Fruit fly (Drosophila melanogaster) whole organism, embryonic: Measurements from ENCODE around the gene Kdsr.

Experiments
- CG11504 ChIP-seq: fragments of 200-800 bp; sonication (Bioruptor generic); optimal IDR thresholded peaks from 3 replicates; lab custom pipeline; 2019; ENCODE audit warnings: missing biosample characterization, mild to moderate bottlenecking, missing genetic modification characterization, moderate library complexity
- CG34422 ChIP-seq: fragments of 200-800 bp; sonication (Bioruptor generic); IDR thresholded peaks from 3 replicates; pipeline ENCODE4 v1.3.6; 2022; ENCODE audit warnings: missing biosample characterization, missing genetic modification characterization
- CG7786 ChIP-seq: fragments of 200-800 bp; sonication (Bioruptor generic); optimal IDR thresholded peaks from 2 replicates; lab custom pipeline; 2016; ENCODE audit warnings: missing biosample characterization, missing genetic modification characterization
- Drgx ChIP-seq: fragments of 200-800 bp; sonication (Bioruptor generic); IDR thresholded peaks from 2 replicates; pipeline ENCODE4 v1.3.6; 2022; ENCODE audit warnings: missing biosample characterization, missing genetic modification characterization
- Hr39 ChIP-seq: fragments of >200 bp; optimal IDR thresholded peaks from 2 replicates; lab custom pipeline; 2017
- TFAM ChIP-seq: fragments of 200-800 bp; sonication (Bioruptor generic); optimal IDR thresholded peaks from 2 replicates; lab custom pipeline; 2017; ENCODE audit warnings: missing biosample characterization, missing genetic modification characterization, inconsistent platforms
- mam ChIP-seq: fragments of 200-800 bp; sonication (Bioruptor generic); optimal IDR thresholded peaks from 3 replicates; lab custom pipeline; 2016; ENCODE audit warnings: missing biosample characterization, missing genetic modification characterization
- sob ChIP-seq: fragments of 200-800 bp; sonication (Bioruptor generic); IDR thresholded peaks from 2 replicates; pipeline ENCODE4 v1.3.6; 2022; ENCODE audit warnings: missing biosample characterization, missing genetic modification characterization
- vvl ChIP-seq: fragments of 200-800 bp; sonication (Bioruptor generic); IDR thresholded peaks from 2 replicates; pipeline ENCODE4 v1.3.6; 2022; ENCODE audit warnings: missing biosample characterization, missing genetic modification characterization

- TF ChIP-seq CG11504 (tag; lab: Kevin White, UChicago): no peak
- TF ChIP-seq vvl (GFP tag; lab: Robert Waterston, UW): no peak
- no peak for TF ChIP-seq sob (GFP tag; lab: Robert Waterston, UW)
- TF ChIP-seq CG34422: no peak
- no peak for TF ChIP-seq Hr39
- TF ChIP-seq TFAM (GFP tag; lab: Kevin White, UChicago): no peak
- TF ChIP-seq mam: no peak
- TF ChIP-seq CG7786 (GFP tag; lab: Kevin White, UChicago): no peak
- no peak for TF ChIP-seq Drgx (GFP tag; lab: Robert Waterston, UW)
Measured at dm6 chr3R:25269909-25270308, 7.6 kb upstream of the Kdsr start, which contains the start of the genes CG11889 and CG11891.
